Worm (Caenorhabditis elegans) whole organism, L1 larva: Measurements from ENCODE around the gene vps-29.

Experiments used
- ceh-82 ChIP-seq, 3 experiments: fragments of 150-350 bp in 1 of 3; sonication (generic microtip) in 2 of 3; optimal IDR thresholded peaks; 2 replicates each; lab custom pipeline; 2014 to 2017; ENCODE audit warnings: missing biosample characterization in 3 of 3, missing genetic modification characterization in 3 of 3
- fos-1 ChIP-seq: fragments of 150-350 bp; optimal IDR thresholded peaks from 2 replicates; lab custom pipeline; 2014; ENCODE audit warnings: missing biosample characterization, missing genetic modification characterization
- snpc-4 ChIP-seq: fragments of 150-350 bp; optimal IDR thresholded peaks from 2 replicates; lab custom pipeline; 2014; ENCODE audit warnings: missing biosample characterization, missing genetic modification characterization
- unc-130 ChIP-seq: fragments of 150-350 bp; optimal IDR thresholded peaks from 2 replicates; lab custom pipeline; 2017; ENCODE audit warnings: missing biosample characterization, missing genetic modification characterization, inconsistent platforms

- TF ChIP-seq snpc-4 (tag; lab: Kevin White, UChicago) (no peak), fos-1 (tag; lab: Kevin White, UChicago) (no peak), unc-130 (tag; lab: Kevin White, UChicago) (no peak), ceh-82 (tag; optimal IDR thresholded peaks at IDR 0.05; lab: Kevin White, UChicago) (no peak)
Observed at ce11 chrIII:10160385-10160784, 47.5 kb upstream of the vps-29 start, which contains the start of the genes K08E5.5 and mua-3.
